Fruit fly (Drosophila melanogaster): ENCODE measurements around the gene GluRIB.

Gene GluRIB

DNA sequence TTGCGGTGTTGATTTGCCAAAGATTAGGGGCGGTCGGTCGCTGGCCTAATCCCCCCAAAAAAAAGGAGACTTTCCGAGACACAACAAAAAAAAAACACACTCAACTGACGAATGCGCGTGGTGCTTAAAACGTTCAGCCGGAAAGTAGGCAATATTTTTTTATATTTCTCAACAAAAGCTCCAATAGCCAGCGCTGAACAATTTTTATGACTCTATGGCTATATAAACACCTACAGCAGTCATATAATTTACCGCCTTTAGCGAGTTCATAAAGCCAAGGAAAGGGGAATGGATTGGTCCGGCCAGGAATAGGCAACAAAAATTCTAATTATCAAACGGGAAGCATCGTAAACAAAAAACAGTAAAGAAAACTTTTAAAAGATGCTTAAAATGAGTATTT is 52.6 kb downstream of the GluRIB start:
- peak; percentile 6 for TF ChIP-seq fd3F (GFP tag; optimal IDR thresholded peaks at IDR 0.05)
- TF ChIP-seq CG15269 (tag; optimal IDR thresholded peaks at IDR 0.05): peak; percentile 35
- TF ChIP-seq lilli (GFP tag; optimal IDR thresholded peaks at IDR 0.05): no peak
- no peak for TF ChIP-seq CG17829 (tag; optimal IDR thresholded peaks at IDR 0.05)
- no peak for TF ChIP-seq crc (GFP tag; optimal IDR thresholded peaks at IDR 0.05)
- no peak for TF ChIP-seq NC2β (GFP tag; optimal IDR thresholded peaks at IDR 0.05)
- no peak for TF ChIP-seq Abd-B (GFP tag; optimal IDR thresholded peaks at IDR 0.05)
- TF ChIP-seq fd102C (GFP tag; optimal IDR thresholded peaks at IDR 0.05): no peak
- no peak for TF ChIP-seq CG7745 (tag; optimal IDR thresholded peaks at IDR 0.05)
- no peak for TF ChIP-seq CG8290 (GFP tag; optimal IDR thresholded peaks at IDR 0.05)
- peak in 1 of 2 experiments; percentile 6 for TF ChIP-seq CG8290 (tag; optimal IDR thresholded peaks at IDR 0.05)
- no peak for TF ChIP-seq seq (GFP tag; IDR thresholded peaks at IDR 0.05)
- TF ChIP-seq NfI (GFP tag; optimal IDR thresholded peaks at IDR 0.05): peak; percentile 17
- TF ChIP-seq B-H2 (GFP tag; optimal IDR thresholded peaks at IDR 0.05): peak; percentile 41
- TF ChIP-seq PHDP (tag; optimal IDR thresholded peaks at IDR 0.05): peak; percentile 62
- peak; percentile 9 for TF ChIP-seq sd (tag; optimal IDR thresholded peaks at IDR 0.05)
- TF ChIP-seq Hr51 (GFP tag; optimal IDR thresholded peaks at IDR 0.05): peak in 1 of 2 experiments; percentile 36
- TF ChIP-seq CG17912 (GFP tag; optimal IDR thresholded peaks at IDR 0.05): no peak
- peak; percentile 6 for TF ChIP-seq sug (tag; optimal IDR thresholded peaks at IDR 0.05)
- no peak for TF ChIP-seq CG33213 (GFP tag; optimal IDR thresholded peaks at IDR 0.05)
- no peak for TF ChIP-seq CG10654 (GFP tag; optimal IDR thresholded peaks at IDR 0.05)
- no peak for TF ChIP-seq NK7.1 (GFP tag; optimal IDR thresholded peaks at IDR 0.05)
- TF ChIP-seq CG4360 (GFP tag; IDR thresholded peaks at IDR 0.05): no peak
- no peak for TF ChIP-seq CG12236 (GFP tag; optimal IDR thresholded peaks at IDR 0.05)
- no peak for TF ChIP-seq CG1832 (GFP tag; optimal IDR thresholded peaks at IDR 0.05)
- no peak for TF ChIP-seq aop (GFP tag; IDR thresholded peaks at IDR 0.05)
- no peak for TF ChIP-seq CG2199 (GFP tag; IDR thresholded peaks at IDR 0.05)
- TF ChIP-seq sens (GFP tag): peak; percentile 68
- TF ChIP-seq ci (GFP tag; IDR thresholded peaks at IDR 0.05): peak; percentile 28; the same call in 1 of the 3 replicates
- no peak for TF ChIP-seq esg (GFP tag; conservative IDR thresholded peaks at IDR 0.05)
- no peak for TF ChIP-seq CG10147 (GFP tag; optimal IDR thresholded peaks at IDR 0.05)
- no peak for TF ChIP-seq sisA (GFP tag; IDR thresholded peaks at IDR 0.05)

DNA sequence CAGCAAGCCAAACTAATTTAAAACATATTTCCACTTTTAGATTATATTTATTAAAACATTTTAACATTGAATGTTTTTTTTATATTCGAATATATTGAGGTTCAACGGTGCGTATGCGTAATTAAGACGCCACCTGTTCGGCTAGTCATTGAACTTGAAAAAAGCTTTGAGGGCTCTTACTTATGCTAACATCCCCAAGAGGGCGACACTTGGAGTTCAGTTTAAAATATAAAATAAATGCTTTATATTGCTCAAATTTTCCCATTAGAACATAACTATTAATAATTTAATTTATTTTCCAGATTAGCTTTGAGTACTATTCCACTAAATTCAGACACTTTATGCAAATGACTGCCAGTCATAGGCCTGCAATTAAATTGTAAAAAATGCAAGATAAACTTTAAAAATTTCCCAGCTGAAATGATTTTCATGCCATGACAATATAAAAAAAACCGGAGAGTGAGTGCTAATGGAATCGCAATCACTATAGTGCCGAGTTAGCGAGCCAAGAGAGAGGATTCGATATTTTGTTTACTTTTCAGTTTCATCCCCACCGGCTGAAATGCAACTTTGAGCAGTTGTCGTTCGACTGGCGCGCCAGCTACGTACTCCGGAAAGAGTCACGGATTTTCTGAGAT is 82.1 kb downstream of the GluRIB start, which contains the start of gene PGRP-LA:
Gene PGRP-LA (plus strand): TSS at position 588 of the 638 bp plus-strand sequence.
- TF ChIP-seq CG13424 (tag; optimal IDR thresholded peaks at IDR 0.05) (peak; percentile 30), Chrac-16 (GFP tag; optimal IDR thresholded peaks at IDR 0.05) (peak; percentile 1), ftz-f1 (GFP tag; optimal IDR thresholded peaks at IDR 0.05) (no peak), dmrt11E (tag; optimal IDR thresholded peaks at IDR 0.05) (no peak), B-H2 (GFP tag; optimal IDR thresholded peaks at IDR 0.05) (peak; percentile 31), Med (GFP tag) (peak; percentile 81), CG1529 (GFP tag; optimal IDR thresholded peaks at IDR 0.05) (peak; percentile 40), CG1024 (GFP tag; IDR thresholded peaks at IDR 0.05) (0 out of 2 replicates have a peak, but pooled peaks have one; percentile 22), HLH4C (GFP tag; IDR thresholded peaks at IDR 0.05; ENCODE audit: partially characterized antibody) (no peak), CG11456 (GFP tag; IDR thresholded peaks at IDR 0.05) (peak; percentile 84), Dp (GFP tag; optimal IDR thresholded peaks at IDR 0.05) (peak; percentile 9), CG32532 (GFP tag; IDR thresholded peaks at IDR 0.05) (peak; percentile 81), fd3F (GFP tag; optimal IDR thresholded peaks at IDR 0.05) (peak; percentile 25), CG10274 (GFP tag; optimal IDR thresholded peaks at IDR 0.05) (no peak), Sox102F (GFP tag; optimal IDR thresholded peaks at IDR 0.05) (peak; percentile 51), ci (GFP tag; IDR thresholded peaks at IDR 0.05) (peak; percentile 70; the same call in 2 of the 3 replicates), tin (GFP tag; optimal IDR thresholded peaks at IDR 0.05) (peak; percentile 2), ind (GFP tag; optimal IDR thresholded peaks at IDR 0.05) (peak; percentile 17), H2.0 (GFP tag; IDR thresholded peaks at IDR 0.05) (peak; percentile 29; the same call in 1 of the 2 replicates), Xbp1 (GFP tag; optimal IDR thresholded peaks at IDR 0.05) (peak; percentile 55), Ptx1 (GFP tag; IDR thresholded peaks at IDR 0.05) (peak; percentile 44; the same call in 1 of the 2 replicates), CG11504 (tag; optimal IDR thresholded peaks at IDR 0.05) (peak; percentile 45)

Data from whole organism, embryonic.